Worm (Caenorhabditis elegans) whole organism, early embryonic: ENCODE data around the gene slcr-46.3.

Experiments
- B0310.2 ChIP-seq: sonication (generic microtip); optimal IDR thresholded peaks from 2 replicates; lab custom pipeline; 2016; ENCODE audit warnings: mild to moderate bottlenecking, missing genetic modification characterization, missing compliant biosample characterization
- F13C5.2 ChIP-seq: sonication (generic microtip); optimal IDR thresholded peaks from 2 replicates; lab custom pipeline; 2017; ENCODE audit warnings: mild to moderate bottlenecking, missing genetic modification characterization, inconsistent platforms, missing compliant biosample characterization
- aly-1 ChIP-seq: sonication (generic microtip); optimal IDR thresholded peaks from 2 replicates; lab custom pipeline; 2016; ENCODE audit warnings: missing genetic modification characterization, missing compliant biosample characterization
- ama-1 ChIP-seq: fragments of 150-350 bp; optimal IDR thresholded peaks from 2 replicates; lab custom pipeline; 2014
- ceh-13 ChIP-seq: fragments of 200-800 bp; sonication (Bioruptor generic); optimal IDR thresholded peaks from 2 replicates; lab custom pipeline; 2018; ENCODE audit warnings: mild to moderate bottlenecking, missing genetic modification characterization, missing compliant biosample characterization
- ceh-36 ChIP-seq: sonication (generic microtip); optimal IDR thresholded peaks from 2 replicates; lab custom pipeline; 2016; ENCODE audit warnings: missing genetic modification characterization, inconsistent platforms, missing compliant biosample characterization
- ets-7 ChIP-seq: sonication (generic microtip); optimal IDR thresholded peaks from 2 replicates; lab custom pipeline; 2016; ENCODE audit warnings: missing genotype, missing genetic modification characterization, missing compliant biosample characterization
- flt-1 ChIP-seq: fragments of 200-800 bp; sonication (Bioruptor generic); IDR thresholded peaks from 2 replicates; pipeline ENCODE4 v1.3.6; 2022; ENCODE audit warnings: missing genetic modification characterization, missing compliant biosample characterization
- hmbx-1 ChIP-seq: sonication (generic microtip); optimal IDR thresholded peaks from 2 replicates; lab custom pipeline; 2016; ENCODE audit warnings: mild to moderate bottlenecking, missing genetic modification characterization, missing compliant biosample characterization
- hmg-4 ChIP-seq: fragments of 200-800 bp; sonication (Bioruptor generic); optimal IDR thresholded peaks from 2 replicates; lab custom pipeline; 2018; ENCODE audit warnings: mild to moderate bottlenecking, missing genetic modification characterization, missing compliant biosample characterization
- hnd-1 ChIP-seq: sonication (generic microtip); optimal IDR thresholded peaks from 2 replicates; lab custom pipeline; 2016; ENCODE audit warnings: missing genetic modification characterization, missing compliant biosample characterization
- scrt-1 ChIP-seq: fragments of 200-800 bp; sonication (Bioruptor generic); IDR thresholded peaks from 2 replicates; pipeline ENCODE4 v1.3.6; 2022; ENCODE audit warnings: missing genetic modification characterization, missing compliant biosample characterization
- tbx-11 ChIP-seq: fragments of 200-800 bp; sonication (Bioruptor generic); IDR thresholded peaks from 2 replicates; pipeline ENCODE4 v1.3.6; 2022; ENCODE audit warnings: missing genetic modification characterization, missing compliant biosample characterization
- tbx-37 ChIP-seq: fragments of 200-800 bp; sonication (Bioruptor generic); conservative IDR thresholded peaks from 2 replicates; pipeline ENCODE4 v1.3.6; 2022; ENCODE audit warnings: missing genetic modification reagents, missing genetic modification characterization, missing compliant biosample characterization

ce11 chrV:9672495-9672894 lies 51.4 kb downstream of the slcr-46.3 start:
- TF ChIP-seq scrt-1, result no peak
- no peak for TF ChIP-seq hnd-1 (tag; lab: Kevin White, UChicago)
- no peak for TF ChIP-seq ama-1 (lab: Kevin White, UChicago)
- no peak for TF ChIP-seq ets-7 (tag; lab: Kevin White, UChicago)
- no peak for TF ChIP-seq flt-1 (GFP tag; lab: Robert Waterston, UW)
- TF ChIP-seq ceh-36 (tag; lab: Kevin White, UChicago), result no peak
- TF ChIP-seq tbx-11 (GFP tag; lab: Robert Waterston, UW), result no peak
- no peak for TF ChIP-seq F13C5.2 (tag; lab: Kevin White, UChicago)
- no peak for TF ChIP-seq hmg-4 (GFP tag; lab: Kevin White, UChicago)
- no peak for TF ChIP-seq B0310.2
- no peak for TF ChIP-seq hmbx-1 (tag; lab: Kevin White, UChicago)
- TF ChIP-seq tbx-37 (GFP tag; lab: Robert Waterston, UW), result no peak
- TF ChIP-seq aly-1, result no peak
- TF ChIP-seq ceh-13 (GFP tag; lab: Kevin White, UChicago), result no peak
